Worm (Caenorhabditis elegans): ENCODE measurements around the gene F15D4.2.

The F15D4.2 gene

ce11 chrII:13196689-13197280, 19.1 kb upstream of the F15D4.2 start:
- TF ChIP-seq ceh-36 (tag; optimal IDR thresholded peaks at IDR 0.05) = no peak
- no peak for TF ChIP-seq hnd-1 (tag; optimal IDR thresholded peaks at IDR 0.05)

DNA sequence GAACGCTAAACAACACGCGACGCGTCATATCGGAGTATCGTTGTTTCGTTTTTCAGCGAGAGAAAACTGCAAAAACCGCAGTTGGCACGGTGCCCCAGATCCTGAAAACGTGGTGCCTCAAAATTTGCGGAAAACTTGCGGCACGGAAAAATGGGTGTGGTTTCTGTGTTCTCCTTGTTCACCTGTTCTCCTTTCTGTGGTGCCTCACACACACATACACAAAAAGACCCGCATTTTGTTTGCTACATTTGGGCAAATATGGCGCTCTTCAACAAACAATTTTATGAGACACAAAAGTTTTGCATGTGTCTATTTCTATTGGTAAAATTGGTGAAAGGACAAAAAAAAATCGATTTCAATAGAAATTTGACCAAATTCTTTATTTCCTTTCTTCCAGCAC, 17.0 kb upstream of the F15D4.2 start:
- TF ChIP-seq pes-1 (GFP tag; IDR thresholded peaks at IDR 0.05) = peak; percentile 51; the same call in 1 of the 2 replicates
- TF ChIP-seq hmg-4 (GFP tag; optimal IDR thresholded peaks at IDR 0.05) = no peak
- no peak for TF ChIP-seq tbx-11 (GFP tag; IDR thresholded peaks at IDR 0.05)
- no peak for TF ChIP-seq tbx-37 (GFP tag; conservative IDR thresholded peaks at IDR 0.05)

- TF ChIP-seq tbx-37 (GFP tag; conservative IDR thresholded peaks at IDR 0.05) (no peak), ama-1 (optimal IDR thresholded peaks at IDR 0.05) (peak; percentile 23), tbx-11 (GFP tag; IDR thresholded peaks at IDR 0.05) (0 out of 2 replicates have a peak, but pooled peaks have one; percentile 18), ceh-13 (GFP tag; optimal IDR thresholded peaks at IDR 0.05) (peak; percentile 24), hnd-1 (tag; optimal IDR thresholded peaks at IDR 0.05) (no peak), ets-7 (tag; optimal IDR thresholded peaks at IDR 0.05) (no peak), F13C5.2 (tag; optimal IDR thresholded peaks at IDR 0.05) (peak; percentile 73), tra-4 (tag; optimal IDR thresholded peaks at IDR 0.05) (peak; percentile 32), pes-1 (GFP tag; IDR thresholded peaks at IDR 0.05) (peak; percentile 41; the same call in 1 of the 2 replicates), ceh-36 (tag; optimal IDR thresholded peaks at IDR 0.05) (no peak)
These were observed 16.1 kb upstream of the F15D4.2 start, which contains the start of gene btf-1 for ce11 chrII:13199674-13200215. btf-1 (plus strand) TSS chrII:13200165.

ce11 chrII:13219373-13219772, 3.5 kb downstream of the F15D4.2 start:
- no peak for TF ChIP-seq ceh-36 (tag; optimal IDR thresholded peaks at IDR 0.05)

DNA sequence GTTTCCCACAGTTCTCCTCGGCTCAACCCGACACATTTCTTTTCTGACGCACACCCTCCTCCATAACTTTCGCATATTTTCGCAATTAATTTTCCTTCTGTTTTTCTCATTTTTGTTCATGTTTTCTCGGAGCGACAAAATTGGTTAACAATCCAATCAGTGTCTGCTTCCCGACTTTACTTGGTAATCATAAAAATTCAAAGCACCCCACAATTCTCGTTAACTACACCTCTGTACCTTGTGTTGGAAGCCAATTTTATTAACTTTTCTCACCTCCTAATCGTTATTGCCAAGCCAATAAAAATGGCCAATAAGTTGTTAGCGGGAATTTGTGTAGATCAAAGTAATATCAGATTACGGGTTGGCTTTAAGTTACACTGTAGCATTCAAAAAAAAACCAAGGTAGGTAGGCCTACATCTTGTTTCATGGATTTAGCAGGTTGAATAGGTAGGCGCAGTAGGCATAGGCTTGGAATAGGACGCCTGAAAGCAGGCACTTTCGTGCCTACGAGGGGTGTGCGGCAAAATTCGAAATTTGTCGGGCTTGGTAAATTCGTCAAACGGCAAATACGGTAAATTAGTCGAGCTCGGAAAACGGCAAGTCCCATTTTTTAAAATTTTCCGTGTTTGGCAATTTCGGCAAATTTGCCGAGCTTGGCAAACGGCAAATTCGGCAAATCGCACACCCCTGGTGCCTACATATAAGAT, 14.8 kb downstream of the F15D4.2 start:
- TF ChIP-seq tbx-37 (GFP tag; conservative IDR thresholded peaks at IDR 0.05) = no peak
- no peak for TF ChIP-seq F13C5.2 (tag; optimal IDR thresholded peaks at IDR 0.05)
- TF ChIP-seq ets-7 (tag; optimal IDR thresholded peaks at IDR 0.05) = no peak
- TF ChIP-seq hnd-1 (tag; optimal IDR thresholded peaks at IDR 0.05) = no peak
- TF ChIP-seq ceh-13 (GFP tag; optimal IDR thresholded peaks at IDR 0.05) = no peak
- no peak for TF ChIP-seq aly-1 (tag; optimal IDR thresholded peaks at IDR 0.05)
- TF ChIP-seq sea-1 (GFP tag; conservative IDR thresholded peaks at IDR 0.05) = no peak
- TF ChIP-seq flt-1 (GFP tag; IDR thresholded peaks at IDR 0.05) = no peak
- no peak for TF ChIP-seq scrt-1 (GFP tag; IDR thresholded peaks at IDR 0.05)
- TF ChIP-seq B0310.2 (tag; optimal IDR thresholded peaks at IDR 0.05) = no peak
- TF ChIP-seq tra-4 (tag; optimal IDR thresholded peaks at IDR 0.05) = no peak
- no peak for TF ChIP-seq ama-1 (optimal IDR thresholded peaks at IDR 0.05)
- no peak for TF ChIP-seq hmbx-1 (tag; optimal IDR thresholded peaks at IDR 0.05)
- TF ChIP-seq pes-1 (GFP tag; IDR thresholded peaks at IDR 0.05) = no peak
- no peak for TF ChIP-seq tbx-11 (GFP tag; IDR thresholded peaks at IDR 0.05)
- TF ChIP-seq ceh-36 (tag; optimal IDR thresholded peaks at IDR 0.05) = no peak
- TF ChIP-seq hmg-4 (GFP tag; optimal IDR thresholded peaks at IDR 0.05) = no peak

DNA sequence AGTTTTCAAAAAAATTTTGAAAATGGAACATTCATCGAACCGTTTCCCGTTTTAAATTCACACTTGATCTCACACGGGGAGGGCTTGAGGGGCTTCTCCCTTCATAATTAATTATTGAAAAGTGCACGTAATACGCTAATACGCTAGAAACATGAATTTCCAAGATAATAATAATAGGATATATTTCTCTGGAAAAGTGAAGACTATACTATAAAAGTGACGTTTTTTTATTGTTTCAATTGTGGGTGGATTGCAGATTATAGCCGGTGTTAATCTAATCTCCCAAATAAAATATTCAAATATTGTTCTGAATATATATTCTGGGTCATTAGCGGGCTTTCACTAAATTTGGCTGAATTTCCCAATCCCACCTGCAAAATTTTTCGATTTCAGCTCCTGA, 17.8 kb downstream of the F15D4.2 start:
- no peak for TF ChIP-seq F13C5.2 (tag; optimal IDR thresholded peaks at IDR 0.05)
- no peak for TF ChIP-seq aly-1 (tag; optimal IDR thresholded peaks at IDR 0.05)
- TF ChIP-seq sea-1 (GFP tag; conservative IDR thresholded peaks at IDR 0.05) = no peak
- TF ChIP-seq tra-4 (tag; optimal IDR thresholded peaks at IDR 0.05) = no peak
- TF ChIP-seq B0310.2 (tag; optimal IDR thresholded peaks at IDR 0.05) = no peak
- TF ChIP-seq hmg-4 (GFP tag; optimal IDR thresholded peaks at IDR 0.05) = no peak
- TF ChIP-seq ceh-36 (tag; optimal IDR thresholded peaks at IDR 0.05) = no peak
- TF ChIP-seq ama-1 (optimal IDR thresholded peaks at IDR 0.05) = no peak
- TF ChIP-seq flt-1 (GFP tag; IDR thresholded peaks at IDR 0.05) = no peak
- no peak for TF ChIP-seq hnd-1 (tag; optimal IDR thresholded peaks at IDR 0.05)
- TF ChIP-seq pes-1 (GFP tag; IDR thresholded peaks at IDR 0.05) = no peak

DNA sequence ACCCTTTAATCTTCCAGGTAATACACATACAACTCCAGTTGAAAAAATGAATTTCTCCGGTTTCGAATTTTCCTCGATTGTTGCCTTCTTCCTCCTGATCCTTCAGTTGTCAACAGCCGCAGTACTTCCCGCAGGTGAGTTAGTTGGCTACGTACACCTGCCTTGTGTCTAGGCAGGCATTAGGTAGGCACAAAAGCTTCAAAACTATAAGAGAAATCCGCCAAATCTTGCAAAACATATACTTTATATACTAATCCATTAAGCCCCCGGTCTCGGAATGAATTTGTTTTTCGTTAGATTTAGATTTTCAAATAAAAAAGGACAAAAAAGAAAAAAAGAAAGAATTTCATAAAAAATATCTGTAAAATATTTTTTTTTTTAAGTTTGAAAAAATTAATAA, 19.4 kb downstream of the F15D4.2 start, which contains the start of gene flp-16:
flp-16 (plus strand) TSS at position 18 of the 400 bp plus-strand sequence.
- no peak for TF ChIP-seq F13C5.2 (tag; optimal IDR thresholded peaks at IDR 0.05)
- no peak for TF ChIP-seq tbx-11 (GFP tag; IDR thresholded peaks at IDR 0.05)
- no peak for TF ChIP-seq hnd-1 (tag; optimal IDR thresholded peaks at IDR 0.05)
- no peak for TF ChIP-seq hmbx-1 (tag; optimal IDR thresholded peaks at IDR 0.05)
- TF ChIP-seq tbx-37 (GFP tag; conservative IDR thresholded peaks at IDR 0.05) = no peak
- no peak for TF ChIP-seq aly-1 (tag; optimal IDR thresholded peaks at IDR 0.05)
- TF ChIP-seq sea-1 (GFP tag; conservative IDR thresholded peaks at IDR 0.05) = no peak
- no peak for TF ChIP-seq hmg-4 (GFP tag; optimal IDR thresholded peaks at IDR 0.05)
- TF ChIP-seq flt-1 (GFP tag; IDR thresholded peaks at IDR 0.05) = no peak

ce11 chrII:13237829-13238404, 22.0 kb downstream of the F15D4.2 start, which contains the start of gene romo-1:
romo-1 (minus strand) TSS chrII:13237907.
- TF ChIP-seq scrt-1 (GFP tag; IDR thresholded peaks at IDR 0.05) = no peak
- no peak for TF ChIP-seq tbx-37 (GFP tag; conservative IDR thresholded peaks at IDR 0.05)
- TF ChIP-seq tbx-11 (GFP tag; IDR thresholded peaks at IDR 0.05) = no peak
- no peak for TF ChIP-seq ceh-36 (tag; optimal IDR thresholded peaks at IDR 0.05)
- no peak for TF ChIP-seq tra-4 (tag; optimal IDR thresholded peaks at IDR 0.05)
- no peak for TF ChIP-seq flt-1 (GFP tag; IDR thresholded peaks at IDR 0.05)
- TF ChIP-seq B0310.2 (tag; optimal IDR thresholded peaks at IDR 0.05) = no peak
- no peak for TF ChIP-seq pes-1 (GFP tag; IDR thresholded peaks at IDR 0.05)
- no peak for TF ChIP-seq ets-7 (tag; optimal IDR thresholded peaks at IDR 0.05)
- no peak for TF ChIP-seq F13C5.2 (tag; optimal IDR thresholded peaks at IDR 0.05)
- no peak for TF ChIP-seq aly-1 (tag; optimal IDR thresholded peaks at IDR 0.05)
- TF ChIP-seq hmbx-1 (tag; optimal IDR thresholded peaks at IDR 0.05) = no peak
- no peak for TF ChIP-seq ceh-13 (GFP tag; optimal IDR thresholded peaks at IDR 0.05)
- TF ChIP-seq hmg-4 (GFP tag; optimal IDR thresholded peaks at IDR 0.05) = no peak
- TF ChIP-seq ama-1 (optimal IDR thresholded peaks at IDR 0.05) = no peak
- TF ChIP-seq hnd-1 (tag; optimal IDR thresholded peaks at IDR 0.05) = no peak
- TF ChIP-seq sea-1 (GFP tag; conservative IDR thresholded peaks at IDR 0.05) = no peak

All from whole organism, early embryonic.